Worm (Caenorhabditis elegans) whole organism, young adult: ENCODE data around the gene F29G9.1.

Experiments used
- B0336.3 ChIP-seq: fragments of 200-800 bp; sonication (Bioruptor generic); IDR thresholded peaks from 2 replicates; pipeline ENCODE4 v1.3.6; 2022; ENCODE audit warnings: missing genetic modification characterization, missing compliant biosample characterization
- F10E7.11 ChIP-seq: sonication (generic microtip); optimal IDR thresholded peaks from 2 replicates; lab custom pipeline; 2017; ENCODE audit warnings: mild to moderate bottlenecking, missing genetic modification characterization, moderate library complexity, missing compliant biosample characterization
- F22D6.2 ChIP-seq: sonication (generic microtip); optimal IDR thresholded peaks from 2 replicates; lab custom pipeline; 2016; ENCODE audit warnings: mild to moderate bottlenecking, missing genetic modification characterization, missing compliant biosample characterization
- F33H1.4 ChIP-seq: fragments of 200-800 bp; sonication (Bioruptor generic); IDR thresholded peaks from 2 replicates; pipeline ENCODE4 v1.3.6; 2022; ENCODE audit warnings: missing genetic modification reagents, missing genetic modification characterization, missing compliant biosample characterization
- F37B4.10 ChIP-seq: fragments of 200-800 bp; sonication (Bioruptor generic); IDR thresholded peaks from 2 replicates; pipeline ENCODE4 v1.3.6; 2022; ENCODE audit warnings: missing genetic modification characterization, missing compliant biosample characterization
- F39B2.1 ChIP-seq: fragments of 200-800 bp; sonication (Bioruptor generic); IDR thresholded peaks from 2 replicates; pipeline ENCODE4 v1.3.6; 2022; ENCODE audit warnings: missing genetic modification reagents, missing genetic modification characterization, missing compliant biosample characterization
- F49E8.2 ChIP-seq: sonication (generic microtip); optimal IDR thresholded peaks from 3 replicates; lab custom pipeline; 2017; ENCODE audit warnings: missing genetic modification characterization, mild to moderate bottlenecking, missing compliant biosample characterization, antibody characterized with exemption, moderate library complexity; ENCODE audit not compliant: insufficient read depth
- F57A8.1 ChIP-seq: fragments of 200-800 bp; sonication (Bioruptor generic); optimal IDR thresholded peaks from 2 replicates; lab custom pipeline; 2018; ENCODE audit warnings: mild to moderate bottlenecking, missing genetic modification characterization, moderate library complexity, missing compliant biosample characterization
- Y56A3A.18 ChIP-seq: fragments of 200-800 bp; sonication (Bioruptor generic); IDR thresholded peaks from 2 replicates; pipeline ENCODE4 v1.3.6; 2022; ENCODE audit warnings: missing genetic modification reagents, missing genetic modification characterization, missing compliant biosample characterization
- Y79H2A.3 ChIP-seq: fragments of 200-800 bp; sonication (Bioruptor generic); conservative IDR thresholded peaks from 2 replicates; pipeline ENCODE4 v1.3.6; 2022; ENCODE audit warnings: missing genetic modification reagents, missing genetic modification characterization, missing compliant biosample characterization
- aptf-2 ChIP-seq: fragments of 200-800 bp; sonication (Bioruptor generic); conservative IDR thresholded peaks from 2 replicates; pipeline ENCODE4 v1.3.6; 2022; ENCODE audit warnings: missing genetic modification reagents, missing genetic modification characterization, missing compliant biosample characterization
- aptf-3 ChIP-seq: fragments of 200-800 bp; sonication (Bioruptor generic); IDR thresholded peaks from 2 replicates; pipeline ENCODE4 v1.3.6; 2022; ENCODE audit warnings: missing genetic modification characterization, missing compliant biosample characterization
- bed-1 ChIP-seq: fragments of 200-800 bp; sonication (Bioruptor generic); IDR thresholded peaks from 2 replicates; pipeline ENCODE4 v1.3.6; 2022; ENCODE audit warnings: missing genetic modification reagents, missing genetic modification characterization, missing compliant biosample characterization
- ceh-91 ChIP-seq: fragments of 200-800 bp; sonication (Bioruptor generic); IDR thresholded peaks from 2 replicates; pipeline ENCODE4 v1.3.6; 2022; ENCODE audit warnings: missing genetic modification reagents, missing genetic modification characterization, missing compliant biosample characterization
- chd-7 ChIP-seq: sonication (generic microtip); optimal IDR thresholded peaks from 2 replicates; lab custom pipeline; 2016; ENCODE audit warnings: mild to moderate bottlenecking, missing genetic modification characterization, moderate library complexity, missing compliant biosample characterization
- dox-1 ChIP-seq: fragments of 200-800 bp; sonication (Bioruptor generic); IDR thresholded peaks from 2 replicates; pipeline ENCODE4 v1.3.6; 2022; ENCODE audit warnings: missing genetic modification reagents, missing genetic modification characterization, missing compliant biosample characterization
- dpl-1 ChIP-seq: fragments of 150-350 bp; optimal IDR thresholded peaks from 2 replicates; lab custom pipeline; 2014; ENCODE audit warnings: missing biosample characterization, missing genetic modification reagents, missing genetic modification characterization
- egl-18 ChIP-seq: fragments of 200-800 bp; sonication (Bioruptor generic); IDR thresholded peaks from 2 replicates; pipeline ENCODE4 v1.3.6; 2022; ENCODE audit warnings: missing genetic modification reagents, missing genetic modification characterization, missing compliant biosample characterization
- egl-44 ChIP-seq: fragments of 200-800 bp; sonication (Bioruptor generic); IDR thresholded peaks from 2 replicates; pipeline ENCODE4 v1.3.6; 2022; ENCODE audit warnings: missing genetic modification reagents, missing genetic modification characterization, missing compliant biosample characterization
- fkh-3 ChIP-seq: sonication (generic microtip); optimal IDR thresholded peaks from 2 replicates; lab custom pipeline; 2016; ENCODE audit warnings: mild to moderate bottlenecking, missing genetic modification characterization, missing compliant biosample characterization
- hlh-26 ChIP-seq: fragments of 200-800 bp; sonication (Bioruptor generic); conservative IDR thresholded peaks from 2 replicates; pipeline ENCODE4 v1.3.6; 2022; ENCODE audit warnings: missing genetic modification reagents, missing genetic modification characterization, missing compliant biosample characterization
- hmg-1.2 ChIP-seq: fragments of 200-800 bp; sonication (Bioruptor generic); IDR thresholded peaks from 2 replicates; pipeline ENCODE4 v1.3.6; 2022; ENCODE audit warnings: missing genetic modification reagents, missing genetic modification characterization, missing compliant biosample characterization
- hmg-20 ChIP-seq: fragments of 200-800 bp; sonication (Bioruptor generic); IDR thresholded peaks from 2 replicates; pipeline ENCODE4 v1.3.6; 2022; ENCODE audit warnings: missing genetic modification reagents, missing genetic modification characterization, missing compliant biosample characterization
- hrde-1 ChIP-seq: sonication (generic microtip); optimal IDR thresholded peaks from 2 replicates; lab custom pipeline; 2016; ENCODE audit warnings: missing genetic modification characterization, mild to moderate bottlenecking, missing compliant biosample characterization, moderate library complexity, missing genotype, missing genetic modification reagents, borderline replicate concordance
- lag-1 ChIP-seq: fragments of 200-800 bp; sonication (Bioruptor generic); IDR thresholded peaks from 2 replicates; pipeline ENCODE4 v1.3.6; 2022; ENCODE audit warnings: missing genetic modification reagents, missing genetic modification characterization, missing compliant biosample characterization
- lin-26 ChIP-seq: fragments of 200-800 bp; sonication (Bioruptor generic); IDR thresholded peaks from 2 replicates; pipeline ENCODE4 v1.3.6; 2022; ENCODE audit warnings: missing genetic modification reagents, missing genetic modification characterization, missing compliant biosample characterization
- lin-54 ChIP-seq: fragments of 200-800 bp; sonication (Bioruptor generic); optimal IDR thresholded peaks from 2 replicates; lab custom pipeline; 2018; ENCODE audit warnings: mild to moderate bottlenecking, missing genetic modification characterization, missing compliant biosample characterization
- lsl-1 ChIP-seq: fragments of 200-800 bp; sonication (Bioruptor generic); optimal IDR thresholded peaks from 2 replicates; lab custom pipeline; 2018; ENCODE audit warnings: mild to moderate bottlenecking, missing genetic modification characterization, moderate library complexity, missing compliant biosample characterization
- mxl-1 ChIP-seq: sonication (generic microtip); optimal IDR thresholded peaks from 2 replicates; lab custom pipeline; 2016; ENCODE audit warnings: missing genetic modification characterization, missing compliant biosample characterization
- nfya-2 ChIP-seq: fragments of 200-800 bp; sonication (Bioruptor generic); IDR thresholded peaks from 2 replicates; pipeline ENCODE4 v1.3.6; 2022; ENCODE audit warnings: missing genetic modification reagents, missing genetic modification characterization, missing compliant biosample characterization
- nfyb-1 ChIP-seq: fragments of 200-800 bp; sonication (Bioruptor generic); IDR thresholded peaks from 2 replicates; pipeline ENCODE4 v1.3.6; 2022; ENCODE audit warnings: missing genetic modification reagents, missing genetic modification characterization, missing compliant biosample characterization
- nhr-179 ChIP-seq: sonication (generic microtip); optimal IDR thresholded peaks from 2 replicates; lab custom pipeline; 2016; ENCODE audit warnings: mild to moderate bottlenecking, missing genetic modification characterization, missing compliant biosample characterization
- nhr-27 ChIP-seq: fragments of 200-800 bp; sonication (Bioruptor generic); optimal IDR thresholded peaks from 2 replicates; lab custom pipeline; 2018; ENCODE audit warnings: mild to moderate bottlenecking, missing genetic modification characterization, moderate library complexity, missing compliant biosample characterization
- pha-4 ChIP-seq: fragments of 150-350 bp; sonication (generic microtip); optimal IDR thresholded peaks from 2 replicates; lab custom pipeline; 2014; ENCODE audit warnings: missing biosample characterization, missing genetic modification reagents, missing genetic modification characterization
- snpc-1.1 ChIP-seq: sonication (generic microtip); optimal IDR thresholded peaks from 2 replicates; lab custom pipeline; 2017; ENCODE audit warnings: missing genetic modification characterization, mild to moderate bottlenecking, missing compliant biosample characterization, antibody characterized with exemption, moderate library complexity, missing genotype, missing genetic modification reagents; ENCODE audit not compliant: insufficient read depth
- sptf-2 ChIP-seq: fragments of 200-800 bp; sonication (Bioruptor generic); optimal IDR thresholded peaks from 2 replicates; lab custom pipeline; 2018; ENCODE audit warnings: mild to moderate bottlenecking, missing genetic modification characterization, missing compliant biosample characterization
- tbx-9 ChIP-seq: sonication (generic microtip); optimal IDR thresholded peaks from 2 replicates; lab custom pipeline; 2016; ENCODE audit warnings: borderline replicate concordance, missing genetic modification characterization, inconsistent platforms, missing compliant biosample characterization
- unc-62 ChIP-seq: fragments of 150-350 bp; optimal IDR thresholded peaks from 2 replicates; lab custom pipeline; 2014; ENCODE audit warnings: missing biosample characterization, missing genetic modification reagents, missing genetic modification characterization
- zfh-2 ChIP-seq: fragments of 200-800 bp; sonication (Bioruptor generic); conservative IDR thresholded peaks from 2 replicates; pipeline ENCODE4 v1.3.6; 2022; ENCODE audit warnings: missing genetic modification reagents, missing genetic modification characterization, missing compliant biosample characterization
- ztf-28 ChIP-seq: fragments of 200-800 bp; sonication (Bioruptor generic); IDR thresholded peaks from 2 replicates; pipeline ENCODE4 v1.3.6; 2022; ENCODE audit warnings: missing genetic modification reagents, missing genetic modification characterization, missing compliant biosample characterization
- ztf-3 ChIP-seq: fragments of 200-800 bp; sonication (Bioruptor generic); optimal IDR thresholded peaks from 2 replicates; lab custom pipeline; 2018; ENCODE audit warnings: mild to moderate bottlenecking, missing genetic modification characterization, missing compliant biosample characterization
- ztf-6 ChIP-seq: fragments of 200-800 bp; sonication (Bioruptor generic); IDR thresholded peaks from 2 replicates; pipeline ENCODE4 v1.3.6; 2022; ENCODE audit warnings: missing genetic modification reagents, missing genetic modification characterization, missing compliant biosample characterization

The F29G9.1 gene

DNA sequence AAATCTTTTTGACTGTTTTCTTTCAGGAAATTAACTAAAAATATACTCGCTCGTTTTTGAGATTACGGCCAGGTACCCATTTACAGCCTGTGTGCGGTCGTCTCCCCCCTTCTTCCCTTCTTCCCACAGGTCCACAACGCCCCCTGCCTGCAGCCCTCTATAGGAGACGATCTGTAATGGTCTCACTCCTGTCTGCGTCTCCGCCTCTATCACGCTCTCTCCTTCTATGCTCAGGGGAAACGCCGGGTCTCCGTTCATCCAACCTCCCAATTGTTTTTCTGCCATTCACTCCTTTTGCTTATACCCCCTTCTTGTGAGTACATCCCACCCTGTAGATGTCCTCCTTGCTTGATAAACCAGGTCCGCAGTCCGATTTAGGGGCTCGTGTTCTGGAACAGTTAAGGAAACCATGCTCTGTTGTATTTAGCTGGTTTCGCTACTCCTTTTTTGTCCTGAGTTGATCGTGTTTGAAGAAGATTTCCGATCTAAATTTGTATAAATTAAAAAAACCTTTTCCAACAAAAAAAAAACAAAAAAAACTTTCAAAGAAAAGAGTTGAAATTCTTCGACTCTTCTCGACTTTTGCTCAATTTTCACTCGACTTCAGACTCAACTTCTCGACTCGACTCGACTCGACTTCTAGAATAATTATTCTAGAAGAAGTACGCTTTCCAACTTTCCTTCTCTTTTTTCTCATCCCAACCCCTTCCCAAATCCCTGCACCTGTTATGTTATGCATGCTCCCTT, at the start of gene F29G9.1:
F29G9.1 (plus strand) TSS at position 697 of the 747 bp plus-strand sequence.
- 0 out of 2 replicates have a peak, but pooled peaks have one; percentile 25 for TF ChIP-seq aptf-3 (GFP tag; lab: Robert Waterston, UW)
- TF ChIP-seq aptf-2 (GFP tag; lab: Robert Waterston, UW) = peak; percentile 97
- 0 out of 2 replicates have a peak, but pooled peaks have one; percentile 20 for TF ChIP-seq lin-26 (GFP tag; lab: Robert Waterston, UW)
- 0 out of 2 replicates have a peak, but pooled peaks have one; percentile 28 for TF ChIP-seq zfh-2 (GFP tag; lab: Robert Waterston, UW)
- peak; percentile 74 for TF ChIP-seq hmg-1.2 (GFP tag; lab: Robert Waterston, UW)
- TF ChIP-seq, all 124 proteins: peak for 5; not testable (repeated sequence) for 119

DNA sequence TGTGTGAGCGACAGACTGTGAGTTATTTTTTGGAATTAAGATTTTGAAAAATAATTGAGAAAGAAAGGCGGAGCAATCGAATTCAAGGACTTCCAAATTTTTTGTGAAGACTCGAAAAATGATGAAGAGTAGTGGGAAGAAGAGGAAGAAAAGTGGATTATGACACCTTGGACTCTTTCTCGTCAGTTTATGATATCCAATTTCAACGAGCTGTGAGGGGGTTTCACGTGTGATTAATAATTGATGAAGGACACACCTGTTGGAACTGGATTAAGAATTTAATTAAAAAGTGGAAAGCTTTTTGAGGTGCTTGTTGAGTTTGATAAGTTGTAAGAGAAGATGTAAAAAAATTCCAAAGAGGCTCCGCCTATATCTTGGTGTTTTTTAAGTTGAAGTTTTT, 48.5 kb upstream of the F29G9.1 start, which contains the start of gene fut-8:
fut-8 (minus strand) TSS at position 101 of the 400 bp plus-strand sequence.
- TF ChIP-seq F10E7.11 (tag; lab: Kevin White, UChicago) (no peak), B0336.3 (no peak), chd-7 (no peak), lin-54 (GFP tag; lab: Kevin White, UChicago) (no peak)
- TF ChIP-seq, all 124 proteins: peak for 0

DNA sequence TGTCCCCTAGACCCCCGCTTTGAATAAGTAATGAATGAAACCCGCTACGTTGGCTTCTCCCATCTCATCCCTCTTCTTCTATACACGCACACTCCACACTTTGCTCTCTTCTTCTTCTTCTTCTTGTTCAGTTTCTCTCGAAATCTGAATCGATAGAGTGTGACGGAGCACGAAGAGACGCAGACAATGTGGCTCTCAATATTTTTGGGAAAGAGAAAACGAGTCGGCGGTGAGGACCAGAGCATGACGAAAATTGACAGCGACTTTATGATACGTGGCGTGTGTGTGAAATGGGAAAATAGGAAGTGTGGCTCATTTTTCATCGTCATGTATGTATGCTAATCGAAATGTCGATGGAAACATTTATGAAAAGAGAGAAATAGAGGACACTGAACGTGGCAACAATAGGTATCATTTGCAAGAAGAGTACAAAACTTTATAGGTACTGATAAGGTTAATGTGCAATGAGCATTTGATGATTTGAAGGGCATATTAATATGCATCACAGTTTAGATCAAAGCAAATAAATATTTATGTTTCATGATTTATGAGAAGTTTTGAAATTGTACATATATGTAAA, 47.3 kb upstream of the F29G9.1 start:
- no peak for TF ChIP-seq chd-7
- TF ChIP-seq F49E8.2 = no peak
- TF ChIP-seq mxl-1 (tag; lab: Kevin White, UChicago) = no peak
- no peak for TF ChIP-seq nfya-2 (GFP tag; lab: Robert Waterston, UW)
- TF ChIP-seq unc-62 (GFP tag; lab: Kevin White, UChicago) = peak; percentile 52
- TF ChIP-seq ztf-28 (GFP tag; lab: Robert Waterston, UW) = no peak
- TF ChIP-seq sptf-2 (GFP tag; lab: Kevin White, UChicago) = no peak
- TF ChIP-seq snpc-1.1 = no peak
- TF ChIP-seq bed-1 (GFP tag; lab: Robert Waterston, UW) = no peak
- no peak for TF ChIP-seq tbx-9 (tag; lab: Kevin White, UChicago)
- no peak for TF ChIP-seq F39B2.1 (GFP tag; lab: Robert Waterston, UW)
- TF ChIP-seq fkh-3 = no peak
- TF ChIP-seq pha-4 (tag; lab: Kevin White, UChicago) = no peak
- no peak for TF ChIP-seq F33H1.4
- no peak for TF ChIP-seq dox-1
- no peak for TF ChIP-seq Y56A3A.18
- TF ChIP-seq hmg-20 = 0 out of 2 replicates have a peak, but pooled peaks have one; percentile 6
- TF ChIP-seq ceh-91 (GFP tag; lab: Robert Waterston, UW) = no peak
- TF ChIP-seq egl-44 (GFP tag; lab: Robert Waterston, UW) = no peak
- TF ChIP-seq F37B4.10 (GFP tag; lab: Robert Waterston, UW) = no peak
- TF ChIP-seq hlh-26 (GFP tag; lab: Robert Waterston, UW) = no peak
- TF ChIP-seq B0336.3 = no peak
- no peak for TF ChIP-seq lin-54 (GFP tag; lab: Kevin White, UChicago)
- no peak for TF ChIP-seq hrde-1 (tag; lab: Kevin White, UChicago)
- no peak for TF ChIP-seq nfyb-1 (GFP tag; lab: Robert Waterston, UW)
- no peak for TF ChIP-seq lsl-1
- TF ChIP-seq aptf-3 (GFP tag; lab: Robert Waterston, UW) = no peak
- TF ChIP-seq Y79H2A.3 (GFP tag; lab: Robert Waterston, UW) = no peak
- no peak for TF ChIP-seq nhr-27 (tag; lab: Kevin White, UChicago)
- TF ChIP-seq dpl-1 = no peak
- no peak for TF ChIP-seq ztf-6 (GFP tag; lab: Robert Waterston, UW)
- no peak for TF ChIP-seq F57A8.1 (GFP tag; lab: Kevin White, UChicago)
- TF ChIP-seq egl-18 (GFP tag; lab: Robert Waterston, UW) = no peak
- no peak for TF ChIP-seq F22D6.2 (tag; lab: Kevin White, UChicago)
- TF ChIP-seq ztf-3 (GFP tag; lab: Kevin White, UChicago) = no peak
- no peak for TF ChIP-seq lag-1 (GFP tag; lab: Robert Waterston, UW)
- TF ChIP-seq aptf-2 (GFP tag; lab: Robert Waterston, UW) = no peak
- no peak for TF ChIP-seq nhr-179 (tag; lab: Kevin White, UChicago)
